Worm (Caenorhabditis elegans) whole organism, late embryonic: ENCODE measurements around the gene hot-6.

Experiments used
- C08G9.2 ChIP-seq: sonication (generic microtip); optimal IDR thresholded peaks from 2 replicates; lab custom pipeline; 2016; ENCODE audit warnings: mild to moderate bottlenecking, missing genetic modification characterization, moderate library complexity, missing compliant biosample characterization
- Y22D7AL.16 ChIP-seq: sonication (generic microtip); optimal IDR thresholded peaks from 2 replicates; lab custom pipeline; 2016; ENCODE audit warnings: missing genetic modification characterization, missing compliant biosample characterization
- ceh-19 ChIP-seq: fragments of 200-800 bp; sonication (Bioruptor generic); optimal IDR thresholded peaks from 2 replicates; lab custom pipeline; 2018; ENCODE audit warnings: mild to moderate bottlenecking, missing genetic modification characterization, missing compliant biosample characterization
- ceh-48 ChIP-seq: sonication (generic microtip); optimal IDR thresholded peaks from 2 replicates; lab custom pipeline; 2016; ENCODE audit warnings: missing genetic modification characterization, inconsistent platforms, missing compliant biosample characterization
- fkh-6 ChIP-seq: sonication (generic microtip); optimal IDR thresholded peaks from 2 replicates; lab custom pipeline; 2016; ENCODE audit warnings: missing genetic modification characterization, missing compliant biosample characterization
- hlh-13 ChIP-seq: fragments of 200-800 bp; sonication (Bioruptor generic); optimal IDR thresholded peaks from 2 replicates; lab custom pipeline; 2018; ENCODE audit warnings: mild to moderate bottlenecking, missing genetic modification characterization, missing compliant biosample characterization
- nfya-1 ChIP-seq: sonication (generic microtip); optimal IDR thresholded peaks from 2 replicates; lab custom pipeline; 2017; ENCODE audit warnings: missing genetic modification characterization, mild to moderate bottlenecking, missing compliant biosample characterization, antibody characterized with exemption, moderate library complexity
- pha-4 ChIP-seq: fragments of 150-350 bp; optimal IDR thresholded peaks from 2 replicates; lab custom pipeline; 2018; ENCODE audit warnings: missing biosample characterization, missing genetic modification reagents, missing genetic modification characterization
- ref-2 ChIP-seq: sonication (generic microtip); optimal IDR thresholded peaks from 2 replicates; lab custom pipeline; 2016; ENCODE audit warnings: missing genetic modification characterization, missing compliant biosample characterization
- zip-5 ChIP-seq: sonication (generic microtip); optimal IDR thresholded peaks from 2 replicates; lab custom pipeline; 2016; ENCODE audit warnings: missing genetic modification characterization, missing compliant biosample characterization

DNA sequence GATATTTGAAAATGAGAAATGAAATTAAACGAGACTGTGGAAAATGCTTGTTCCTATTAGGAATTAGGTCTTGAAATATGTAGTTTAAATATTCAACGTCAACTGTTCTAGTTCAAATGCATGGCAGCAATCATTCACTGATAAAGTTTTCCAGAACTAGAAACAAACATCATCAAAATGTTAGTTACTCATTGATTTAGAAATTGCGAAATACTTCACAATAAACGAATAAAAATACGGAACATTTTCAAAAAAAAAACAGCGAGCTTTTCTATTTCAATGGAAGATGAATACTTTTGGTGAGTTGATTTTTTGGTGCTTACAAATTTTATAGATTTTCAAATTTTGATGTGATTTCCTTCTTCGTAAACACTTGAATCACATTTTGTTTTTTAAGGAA, 19.8 kb upstream of the hot-6 start, which contains the start of gene C45B11.2:
- TF ChIP-seq pha-4 = no peak
- no peak for TF ChIP-seq Y22D7AL.16 (tag; lab: Kevin White, UChicago)
- no peak for TF ChIP-seq nfya-1 (tag; lab: Kevin White, UChicago)
- TF ChIP-seq ceh-19 (GFP tag; lab: Kevin White, UChicago) = no peak
- TF ChIP-seq fkh-6 (tag; lab: Kevin White, UChicago) = no peak
- no peak for TF ChIP-seq ref-2 (tag; lab: Kevin White, UChicago)
- no peak for TF ChIP-seq C08G9.2 (tag; lab: Kevin White, UChicago)
- no peak for TF ChIP-seq ceh-48
- TF ChIP-seq zip-5 (tag; lab: Kevin White, UChicago) = no peak
- TF ChIP-seq hlh-13 (GFP tag; lab: Kevin White, UChicago) = no peak
